Worm (Caenorhabditis elegans) whole organism, L3 larva: ENCODE measurements around the gene lin-26.

Experiments used
- ZK546.5 ChIP-seq: sonication (generic microtip); optimal IDR thresholded peaks from 2 replicates; lab custom pipeline; 2017; ENCODE audit warnings: missing biosample characterization, missing genetic modification characterization
- ama-1 ChIP-seq: fragments of 150-350 bp; optimal IDR thresholded peaks from 2 replicates; lab custom pipeline; 2018
- mdl-1 ChIP-seq: fragments of 150-350 bp; optimal IDR thresholded peaks from 2 replicates; lab custom pipeline; 2014; ENCODE audit warnings: missing biosample characterization, missing genetic modification characterization
- nhr-11 ChIP-seq: fragments of 150-350 bp; optimal IDR thresholded peaks from 2 replicates; lab custom pipeline; 2014; ENCODE audit warnings: missing biosample characterization, missing genetic modification characterization
- nhr-67 ChIP-seq: fragments of 150-350 bp; optimal IDR thresholded peaks from 2 replicates; lab custom pipeline; 2014; ENCODE audit warnings: missing biosample characterization, missing genetic modification characterization
- snpc-4 ChIP-seq: fragments of 150-350 bp; optimal IDR thresholded peaks from 2 replicates; lab custom pipeline; 2014; ENCODE audit warnings: missing biosample characterization, missing genetic modification characterization
- tbx-2 ChIP-seq: sonication (generic microtip); optimal IDR thresholded peaks from 2 replicates; lab custom pipeline; 2016; ENCODE audit warnings: mild to moderate bottlenecking, missing genetic modification characterization, missing compliant biosample characterization
- unc-62 ChIP-seq: fragments of 150-350 bp; sonication (generic microtip); optimal IDR thresholded peaks from 4 replicates; lab custom pipeline; 2014; ENCODE audit warnings: missing biosample characterization, missing genetic modification reagents, missing genetic modification characterization

ce11 chrII:7722784-7723183, 40.8 kb downstream of the lin-26 start:
- TF ChIP-seq unc-62 (GFP tag; lab: Kevin White, UChicago) (no peak), tbx-2 (tag; lab: Kevin White, UChicago) (no peak), snpc-4 (no peak), ZK546.5 (tag; lab: Kevin White, UChicago) (no peak), ama-1 (no peak), nhr-11 (tag; lab: Kevin White, UChicago) (no peak), mdl-1 (tag; lab: Kevin White, UChicago) (no peak), nhr-67 (no peak)
